Worm (Caenorhabditis elegans): Measurements from ENCODE around the gene Y51H7BR.7.
A peak's percentile ranks its signal among the peaks of the same experiment; 100 is the strongest.

Y51H7BR.7 gene

ce11 chrII:1482419-1482818 is 43.0 kb downstream of the Y51H7BR.7 start:
- no peak for TF ChIP-seq hpl-2 (GFP tag; optimal IDR thresholded peaks at IDR 0.05)
- no peak for TF ChIP-seq elt-3 (tag; optimal IDR thresholded peaks at IDR 0.05)
- no peak for TF ChIP-seq mab-9 (GFP tag; IDR thresholded peaks at IDR 0.05)
- TF ChIP-seq efl-1 (optimal IDR thresholded peaks at IDR 0.05): no peak
- TF ChIP-seq efl-1 (GFP tag; optimal IDR thresholded peaks at IDR 0.05 in 1 of 2): peak in 1 of 2 experiments; percentile 39
- TF ChIP-seq aly-2 (tag; optimal IDR thresholded peaks at IDR 0.05): no peak
- no peak for TF ChIP-seq grh-1 (GFP tag; IDR thresholded peaks at IDR 0.05)
- TF ChIP-seq fos-1 (tag; optimal IDR thresholded peaks at IDR 0.05): no peak
- TF ChIP-seq nhr-77 (tag; optimal IDR thresholded peaks at IDR 0.05): no peak

ce11 chrII:1481660-1482059 is 43.7 kb downstream of the Y51H7BR.7 start:
- no peak for TF ChIP-seq C34B4.2 (tag; optimal IDR thresholded peaks at IDR 0.05)
- TF ChIP-seq pqm-1 (tag; optimal IDR thresholded peaks at IDR 0.05): no peak
- TF ChIP-seq snpc-4 (tag; optimal IDR thresholded peaks at IDR 0.05): no peak
- no peak for TF ChIP-seq snu-23 (GFP tag; optimal IDR thresholded peaks at IDR 0.05)
- TF ChIP-seq xbp-1 (tag; optimal IDR thresholded peaks at IDR 0.05): no peak
- TF ChIP-seq ceh-63 (GFP tag; optimal IDR thresholded peaks at IDR 0.05): no peak
- TF ChIP-seq lir-3 (tag; optimal IDR thresholded peaks at IDR 0.05; ENCODE audit: poor library complexity): no peak
- TF ChIP-seq sup-37 (GFP tag; optimal IDR thresholded peaks at IDR 0.05): no peak
- TF ChIP-seq sptf-1 (tag; optimal IDR thresholded peaks at IDR 0.05): no peak
- TF ChIP-seq lsy-2 (tag; optimal IDR thresholded peaks at IDR 0.05): no peak
- TF ChIP-seq nhr-71 (tag; optimal IDR thresholded peaks at IDR 0.05): no peak

ce11 chrII:1478522-1478921 is 46.9 kb downstream of the Y51H7BR.7 start:
- no peak for TF ChIP-seq elt-3 (tag; optimal IDR thresholded peaks at IDR 0.05)
- TF ChIP-seq sup-37 (GFP tag; optimal IDR thresholded peaks at IDR 0.05): no peak
- TF ChIP-seq dsc-1 (tag; optimal IDR thresholded peaks at IDR 0.05): peak; percentile 20
- TF ChIP-seq efl-1 (optimal IDR thresholded peaks at IDR 0.05): no peak
- peak in 1 of 2 experiments; percentile 61 for TF ChIP-seq efl-1 (GFP tag; optimal IDR thresholded peaks at IDR 0.05 in 1 of 2)

- no peak for TF ChIP-seq nhr-76 (tag; optimal IDR thresholded peaks at IDR 0.05)
- no peak for TF ChIP-seq efl-1 (optimal IDR thresholded peaks at IDR 0.05)
- TF ChIP-seq efl-1 (GFP tag; optimal IDR thresholded peaks at IDR 0.05 in 1 of 2): peak in 1 of 2 experiments; percentile 60
Observed at ce11 chrII:1477975-1478374, 47.4 kb downstream of the Y51H7BR.7 start.

ce11 chrII:1477295-1477694 is 48.1 kb downstream of the Y51H7BR.7 start:
- TF ChIP-seq blmp-1 (tag; optimal IDR thresholded peaks at IDR 0.05) (no peak), nhr-12 (tag; optimal IDR thresholded peaks at IDR 0.05) (no peak), nhr-28 (tag; optimal IDR thresholded peaks at IDR 0.05) (no peak), mdl-1 (tag; optimal IDR thresholded peaks at IDR 0.05) (no peak), elt-2 (tag; optimal IDR thresholded peaks at IDR 0.05) (no peak), fkh-10 (GFP tag; optimal IDR thresholded peaks at IDR 0.05) (no peak), Y116A8C.19 (tag; optimal IDR thresholded peaks at IDR 0.05; ENCODE audit: borderline replicate concordance) (no peak), nhr-76 (tag; optimal IDR thresholded peaks at IDR 0.05) (no peak), snpc-4 (tag; optimal IDR thresholded peaks at IDR 0.05) (no peak), ets-5 (GFP tag; IDR thresholded peaks at IDR 0.05) (no peak), fos-1 (tag; optimal IDR thresholded peaks at IDR 0.05) (no peak), nhr-237 (tag; optimal IDR thresholded peaks at IDR 0.05) (no peak), zip-4 (GFP tag; optimal IDR thresholded peaks at IDR 0.05) (no peak), zag-1 (tag; optimal IDR thresholded peaks at IDR 0.05) (no peak), unc-30 (tag; optimal IDR thresholded peaks at IDR 0.05) (no peak), vab-15 (tag; optimal IDR thresholded peaks at IDR 0.05) (no peak), snu-23 (GFP tag; optimal IDR thresholded peaks at IDR 0.05) (no peak)

All from whole organism, L1 larva.